Worm (Caenorhabditis elegans) whole organism, early embryonic: Measurements from ENCODE around the gene W08F4.10.
"Not testable (repeated sequence)": the region's sequence is repeated elsewhere in the genome, so short reads cannot be mapped to it uniquely, and the experiment has no call there.

Experiments
- B0310.2 ChIP-seq: sonication (generic microtip); optimal IDR thresholded peaks from 2 replicates; lab custom pipeline; 2016; ENCODE audit warnings: mild to moderate bottlenecking, missing genetic modification characterization, missing compliant biosample characterization
- F13C5.2 ChIP-seq: sonication (generic microtip); optimal IDR thresholded peaks from 2 replicates; lab custom pipeline; 2017; ENCODE audit warnings: mild to moderate bottlenecking, missing genetic modification characterization, inconsistent platforms, missing compliant biosample characterization
- aly-1 ChIP-seq: sonication (generic microtip); optimal IDR thresholded peaks from 2 replicates; lab custom pipeline; 2016; ENCODE audit warnings: missing genetic modification characterization, missing compliant biosample characterization
- ama-1 ChIP-seq: fragments of 150-350 bp; optimal IDR thresholded peaks from 2 replicates; lab custom pipeline; 2014
- ceh-13 ChIP-seq: fragments of 200-800 bp; sonication (Bioruptor generic); optimal IDR thresholded peaks from 2 replicates; lab custom pipeline; 2018; ENCODE audit warnings: mild to moderate bottlenecking, missing genetic modification characterization, missing compliant biosample characterization
- ceh-36 ChIP-seq: sonication (generic microtip); optimal IDR thresholded peaks from 2 replicates; lab custom pipeline; 2016; ENCODE audit warnings: missing genetic modification characterization, inconsistent platforms, missing compliant biosample characterization
- ets-7 ChIP-seq: sonication (generic microtip); optimal IDR thresholded peaks from 2 replicates; lab custom pipeline; 2016; ENCODE audit warnings: missing genotype, missing genetic modification characterization, missing compliant biosample characterization
- flt-1 ChIP-seq: fragments of 200-800 bp; sonication (Bioruptor generic); IDR thresholded peaks from 2 replicates; pipeline ENCODE4 v1.3.6; 2022; ENCODE audit warnings: missing genetic modification characterization, missing compliant biosample characterization
- hmbx-1 ChIP-seq: sonication (generic microtip); optimal IDR thresholded peaks from 2 replicates; lab custom pipeline; 2016; ENCODE audit warnings: mild to moderate bottlenecking, missing genetic modification characterization, missing compliant biosample characterization
- hmg-4 ChIP-seq: fragments of 200-800 bp; sonication (Bioruptor generic); optimal IDR thresholded peaks from 2 replicates; lab custom pipeline; 2018; ENCODE audit warnings: mild to moderate bottlenecking, missing genetic modification characterization, missing compliant biosample characterization
- hnd-1 ChIP-seq: sonication (generic microtip); optimal IDR thresholded peaks from 2 replicates; lab custom pipeline; 2016; ENCODE audit warnings: missing genetic modification characterization, missing compliant biosample characterization
- pes-1 ChIP-seq: fragments of 200-800 bp; sonication (Bioruptor generic); IDR thresholded peaks from 2 replicates; pipeline ENCODE4 v1.3.6; 2022; ENCODE audit warnings: missing genetic modification reagents, missing genetic modification characterization, missing compliant biosample characterization
- scrt-1 ChIP-seq: fragments of 200-800 bp; sonication (Bioruptor generic); IDR thresholded peaks from 2 replicates; pipeline ENCODE4 v1.3.6; 2022; ENCODE audit warnings: missing genetic modification characterization, missing compliant biosample characterization
- sea-1 ChIP-seq: fragments of 200-800 bp; sonication (Bioruptor generic); conservative IDR thresholded peaks from 2 replicates; pipeline ENCODE4 v1.3.6; 2022; ENCODE audit warnings: missing genetic modification characterization, missing compliant biosample characterization
- tbx-11 ChIP-seq: fragments of 200-800 bp; sonication (Bioruptor generic); IDR thresholded peaks from 2 replicates; pipeline ENCODE4 v1.3.6; 2022; ENCODE audit warnings: missing genetic modification characterization, missing compliant biosample characterization
- tbx-37 ChIP-seq: fragments of 200-800 bp; sonication (Bioruptor generic); conservative IDR thresholded peaks from 2 replicates; pipeline ENCODE4 v1.3.6; 2022; ENCODE audit warnings: missing genetic modification reagents, missing genetic modification characterization, missing compliant biosample characterization
- tra-4 ChIP-seq: sonication (generic microtip); optimal IDR thresholded peaks from 2 replicates; lab custom pipeline; 2017; ENCODE audit warnings: missing genetic modification characterization, missing compliant biosample characterization

The W08F4.10 gene

ce11 chrII:601305-601704, 10.3 kb upstream of the W08F4.10 start:
- TF ChIP-seq ets-7 (tag; lab: Kevin White, UChicago) (no peak), sea-1 (GFP tag; lab: Robert Waterston, UW) (no peak), F13C5.2 (tag; lab: Kevin White, UChicago) (no peak), tra-4 (no peak), flt-1 (GFP tag; lab: Robert Waterston, UW) (no peak), scrt-1 (GFP tag; lab: Robert Waterston, UW) (no peak), ama-1 (lab: Kevin White, UChicago) (no peak), hmg-4 (GFP tag; lab: Kevin White, UChicago) (no peak), ceh-13 (no peak)

- no peak for TF ChIP-seq ceh-13
Measured at ce11 chrII:596702-597101, 5.7 kb upstream of the W08F4.10 start.

- not testable (repeated sequence) for TF ChIP-seq B0310.2 (tag; lab: Kevin White, UChicago); tbx-11 (GFP tag; lab: Robert Waterston, UW); tra-4
Measured at ce11 chrII:593221-593620, 2.2 kb upstream of the W08F4.10 start, which contains the start of gene W08F4.1. Gene W08F4.1 (plus strand): TSS chrII:593521.

- TF ChIP-seq ceh-36 (tag; lab: Kevin White, UChicago) (no peak), hmbx-1 (tag; lab: Kevin White, UChicago) (no peak), F13C5.2 (tag; lab: Kevin White, UChicago) (no peak), tra-4 (no peak), hnd-1 (tag; lab: Kevin White, UChicago) (no peak), B0310.2 (tag; lab: Kevin White, UChicago) (no peak), flt-1 (GFP tag; lab: Robert Waterston, UW) (no peak), tbx-11 (GFP tag; lab: Robert Waterston, UW) (no peak), ceh-13 (no peak), pes-1 (no peak), tbx-37 (GFP tag; lab: Robert Waterston, UW) (no peak), aly-1 (tag; lab: Kevin White, UChicago) (no peak), ama-1 (lab: Kevin White, UChicago) (no peak), scrt-1 (GFP tag; lab: Robert Waterston, UW) (no peak), ets-7 (tag; lab: Kevin White, UChicago) (no peak)
Measured at ce11 chrII:587533-587932, 3.5 kb downstream of the W08F4.10 start, which contains the start of gene fbxb-34. Gene fbxb-34 (plus strand): TSS chrII:587833.

- TF ChIP-seq B0310.2 (tag; lab: Kevin White, UChicago) (no peak), hnd-1 (tag; lab: Kevin White, UChicago) (no peak), aly-1 (tag; lab: Kevin White, UChicago) (no peak), ceh-36 (tag; lab: Kevin White, UChicago) (no peak)
Measured at ce11 chrII:584321-584848, 6.6 kb downstream of the W08F4.10 start, which contains the start of the genes W08F4.12 and W08F4.13. Gene W08F4.12 (minus strand): TSS chrII:584421. Gene W08F4.13 (plus strand): TSS chrII:584798.

DNA sequence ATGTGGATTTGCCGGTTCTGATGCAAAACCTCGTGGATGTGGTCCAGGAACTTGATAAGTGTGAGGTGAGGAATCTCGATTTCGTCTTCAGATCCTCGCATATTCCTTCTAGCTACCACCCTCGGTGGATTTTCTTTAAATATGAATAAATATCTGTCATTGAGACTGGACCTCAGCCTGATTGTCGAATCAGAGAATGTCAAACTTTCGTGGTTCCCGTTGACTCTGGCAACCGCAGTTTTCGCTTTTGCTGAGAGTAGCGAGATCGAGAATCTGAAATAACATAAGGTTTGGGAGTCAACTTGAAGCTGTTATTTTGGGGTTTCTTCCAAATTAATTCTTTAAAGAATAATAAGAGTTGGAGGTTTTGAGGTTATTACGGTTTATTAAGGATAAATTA, 8.4 kb downstream of the W08F4.10 start, which contains the start of gene fbxb-14:
TSS of gene fbxb-14 (minus strand) at position 101 of the 400 bp plus-strand sequence.
- TF ChIP-seq ceh-13, result no peak
- TF ChIP-seq scrt-1 (GFP tag; lab: Robert Waterston, UW), result no peak
- TF ChIP-seq flt-1 (GFP tag; lab: Robert Waterston, UW), result no peak
- TF ChIP-seq sea-1 (GFP tag; lab: Robert Waterston, UW), result no peak
- no peak for TF ChIP-seq tbx-37 (GFP tag; lab: Robert Waterston, UW)
- no peak for TF ChIP-seq ets-7 (tag; lab: Kevin White, UChicago)
- TF ChIP-seq ama-1 (lab: Kevin White, UChicago), result no peak
- TF ChIP-seq tbx-11 (GFP tag; lab: Robert Waterston, UW), result no peak
- TF ChIP-seq aly-1 (tag; lab: Kevin White, UChicago), result no peak
- no peak for TF ChIP-seq tra-4
- no peak for TF ChIP-seq hmg-4 (GFP tag; lab: Kevin White, UChicago)
- TF ChIP-seq pes-1, result no peak
- no peak for TF ChIP-seq hnd-1 (tag; lab: Kevin White, UChicago)

- TF ChIP-seq aly-1 (tag; lab: Kevin White, UChicago), result no peak
- TF ChIP-seq tbx-11 (GFP tag; lab: Robert Waterston, UW), result no peak
- no peak for TF ChIP-seq tra-4
- TF ChIP-seq flt-1 (GFP tag; lab: Robert Waterston, UW), result no peak
- TF ChIP-seq B0310.2 (tag; lab: Kevin White, UChicago), result no peak
- no peak for TF ChIP-seq hnd-1 (tag; lab: Kevin White, UChicago)
- TF ChIP-seq F13C5.2 (tag; lab: Kevin White, UChicago), result no peak
- no peak for TF ChIP-seq sea-1 (GFP tag; lab: Robert Waterston, UW)
- no peak for TF ChIP-seq hmg-4 (GFP tag; lab: Kevin White, UChicago)
- TF ChIP-seq ets-7 (tag; lab: Kevin White, UChicago), result no peak
- no peak for TF ChIP-seq tbx-37 (GFP tag; lab: Robert Waterston, UW)
- no peak for TF ChIP-seq ceh-36 (tag; lab: Kevin White, UChicago)
- TF ChIP-seq hmbx-1 (tag; lab: Kevin White, UChicago), result no peak
- no peak for TF ChIP-seq pes-1
- TF ChIP-seq ama-1 (lab: Kevin White, UChicago), result no peak
- TF ChIP-seq ceh-13, result no peak
- TF ChIP-seq scrt-1 (GFP tag; lab: Robert Waterston, UW), result no peak
Measured at ce11 chrII:581983-582382, 9.0 kb downstream of the W08F4.10 start.

- TF ChIP-seq flt-1 (GFP tag; lab: Robert Waterston, UW), result no peak
- no peak for TF ChIP-seq tra-4
- no peak for TF ChIP-seq aly-1 (tag; lab: Kevin White, UChicago)
- no peak for TF ChIP-seq scrt-1 (GFP tag; lab: Robert Waterston, UW)
- TF ChIP-seq tbx-37 (GFP tag; lab: Robert Waterston, UW), result no peak
- no peak for TF ChIP-seq ama-1 (lab: Kevin White, UChicago)
- no peak for TF ChIP-seq pes-1
- no peak for TF ChIP-seq hmbx-1 (tag; lab: Kevin White, UChicago)
- no peak for TF ChIP-seq F13C5.2 (tag; lab: Kevin White, UChicago)
- no peak for TF ChIP-seq ceh-13
Measured at ce11 chrII:580189-580643, 10.8 kb downstream of the W08F4.10 start, which contains the start of the genes cdc-37 and W08F4.3. Gene cdc-37 (minus strand): TSS chrII:580593. Gene W08F4.3 (plus strand): TSS chrII:580602.
